Fruit fly (Drosophila melanogaster) whole organism, embryonic: Measurements from ENCODE around the gene Prx4.

ENCODE experiments used
- Abd-B ChIP-seq: fragments of 200-800 bp; sonication (Bioruptor generic); optimal IDR thresholded peaks from 2 replicates; lab custom pipeline; 2018; ENCODE audit warnings: missing biosample characterization, mild to moderate bottlenecking, missing genetic modification characterization, moderate library complexity
- Adf1 ChIP-seq: fragments of 200-800 bp; sonication (Bioruptor generic); IDR thresholded peaks from 2 replicates; pipeline ENCODE4 v1.3.6; 2022; ENCODE audit warnings: missing biosample characterization, missing genetic modification characterization
- Antp ChIP-seq: fragments of 200-800 bp; sonication (Bioruptor generic); optimal IDR thresholded peaks from 3 replicates; lab custom pipeline; 2016; ENCODE audit warnings: missing biosample characterization, missing genetic modification characterization
- Atf-2 ChIP-seq: fragments of 200-800 bp; sonication (Bioruptor generic); optimal IDR thresholded peaks from 2 replicates; lab custom pipeline; 2016; ENCODE audit warnings: missing biosample characterization, missing genetic modification characterization
- Awh ChIP-seq: fragments of 200-800 bp; sonication (Bioruptor generic); IDR thresholded peaks from 2 replicates; pipeline ENCODE4, ENCODE4 v1.3.6; 2022; ENCODE audit warnings: missing biosample characterization, missing genetic modification characterization
- C15 ChIP-seq: fragments of 200-800 bp; sonication (Bioruptor generic); IDR thresholded peaks from 3 replicates; pipeline ENCODE4 v1.3.6; 2022; ENCODE audit warnings: missing biosample characterization, missing genetic modification characterization
- CG1024 ChIP-seq: fragments of 200-800 bp; sonication (Bioruptor generic); IDR thresholded peaks from 2 replicates; pipeline ENCODE4 v1.3.6; 2022; ENCODE audit warnings: missing biosample characterization, missing genetic modification characterization
- CG11093 ChIP-seq: fragments of 200-800 bp; sonication (Bioruptor generic); IDR thresholded peaks from 3 replicates; pipeline ENCODE4 v1.3.6; 2022; ENCODE audit warnings: missing biosample characterization, missing genetic modification characterization
- CG11695 ChIP-seq: fragments of 200-800 bp; sonication (Bioruptor generic); IDR thresholded peaks from 3 replicates; pipeline ENCODE4 v1.3.6; 2022; ENCODE audit warnings: missing biosample characterization, missing genetic modification characterization
- CG1233 ChIP-seq: fragments of 200-800 bp; sonication (Bioruptor generic); optimal IDR thresholded peaks from 4 replicates; lab custom pipeline; 2018; ENCODE audit warnings: missing biosample characterization, mild to moderate bottlenecking, missing genetic modification characterization
- CG12391 ChIP-seq: fragments of 200-800 bp; sonication (Bioruptor generic); optimal IDR thresholded peaks from 3 replicates; lab custom pipeline; 2018; ENCODE audit warnings: missing biosample characterization, mild to moderate bottlenecking, missing genetic modification characterization, moderate library complexity
- CG13894 ChIP-seq: fragments of 200-800 bp; sonication (Bioruptor generic); optimal IDR thresholded peaks from 3 replicates; lab custom pipeline; 2018; ENCODE audit warnings: missing biosample characterization, mild to moderate bottlenecking, missing genetic modification characterization, moderate library complexity
- CG15011 ChIP-seq: fragments of 200-800 bp; sonication (Bioruptor generic); optimal IDR thresholded peaks from 3 replicates; lab custom pipeline; 2018; ENCODE audit warnings: missing biosample characterization, mild to moderate bottlenecking, missing genetic modification characterization
- CG17802 ChIP-seq: fragments of 200-800 bp; sonication (Bioruptor generic); optimal IDR thresholded peaks from 2 replicates; lab custom pipeline; 2018; ENCODE audit warnings: missing biosample characterization, mild to moderate bottlenecking, missing genetic modification characterization, moderate library complexity
- CG2129 ChIP-seq: fragments of 200-800 bp; sonication (Bioruptor generic); IDR thresholded peaks from 2 replicates; pipeline ENCODE4 v1.3.6; 2022; ENCODE audit warnings: missing biosample characterization, missing genetic modification characterization; ENCODE audit not compliant: partially characterized antibody
- CG31441 ChIP-seq: fragments of 200-800 bp; sonication (Bioruptor generic); IDR thresholded peaks from 2 replicates; pipeline ENCODE4 v1.3.6; 2022; ENCODE audit warnings: missing biosample characterization, missing genetic modification characterization
- CG32767 ChIP-seq: fragments of 200-800 bp; sonication (Bioruptor generic); IDR thresholded peaks from 2 replicates; pipeline ENCODE4 v1.3.6; 2022; ENCODE audit warnings: missing biosample characterization, missing genetic modification characterization
- CG4617 ChIP-seq: fragments of 200-800 bp; sonication (Bioruptor generic); optimal IDR thresholded peaks from 3 replicates; lab custom pipeline; 2016; ENCODE audit warnings: missing biosample characterization, missing genetic modification characterization, borderline replicate concordance
- CG6654 ChIP-seq: fragments of 200-800 bp; sonication (Bioruptor generic); optimal IDR thresholded peaks from 2 replicates; lab custom pipeline; 2017; ENCODE audit warnings: missing biosample characterization, mild to moderate bottlenecking, missing genetic modification characterization
- CG7987 ChIP-seq: fragments of 200-800 bp; sonication (Bioruptor generic); optimal IDR thresholded peaks from 2 replicates; lab custom pipeline; 2018; ENCODE audit warnings: missing biosample characterization, mild to moderate bottlenecking, missing genetic modification characterization, moderate library complexity
- CG8281 ChIP-seq: fragments of 200-800 bp; sonication (Bioruptor generic); optimal IDR thresholded peaks from 2 replicates; lab custom pipeline; 2018; ENCODE audit warnings: missing biosample characterization, mild to moderate bottlenecking, missing genetic modification characterization, moderate library complexity
- CG8359 ChIP-seq: fragments of 200-800 bp; sonication (Bioruptor generic); optimal IDR thresholded peaks from 2 replicates; lab custom pipeline; 2017; ENCODE audit warnings: missing biosample characterization, mild to moderate bottlenecking, missing genetic modification characterization, borderline replicate concordance
- CG8924 ChIP-seq: fragments of 200-800 bp; optimal IDR thresholded peaks from 3 replicates; lab custom pipeline; 2019; ENCODE audit warnings: missing biosample characterization, mild to moderate bottlenecking, missing genetic modification characterization, moderate library complexity
- CG9609 ChIP-seq: fragments of 200-800 bp; sonication (Bioruptor generic); optimal IDR thresholded peaks from 3 replicates; lab custom pipeline; 2016; ENCODE audit warnings: missing biosample characterization, missing genetic modification characterization
- Gug ChIP-seq: fragments of 200-800 bp; sonication (Bioruptor generic); IDR thresholded peaks from 4 replicates; pipeline ENCODE4 v1.3.6; 2022; ENCODE audit warnings: missing biosample characterization, missing genetic modification characterization
- MESR4 ChIP-seq: fragments of 200-800 bp; sonication (Bioruptor generic); optimal IDR thresholded peaks from 2 replicates; lab custom pipeline; 2018; ENCODE audit warnings: missing biosample characterization, mild to moderate bottlenecking, missing genetic modification characterization, moderate library complexity
- Neu2 ChIP-seq: fragments of 200-800 bp; sonication (Bioruptor generic); optimal IDR thresholded peaks from 3 replicates; lab custom pipeline; 2016; ENCODE audit warnings: missing biosample characterization, missing genetic modification characterization, borderline replicate concordance
- Nf-YC ChIP-seq: fragments of 200-800 bp; optimal IDR thresholded peaks from 3 replicates; lab custom pipeline; 2019; ENCODE audit warnings: missing biosample characterization, mild to moderate bottlenecking, missing genetic modification characterization, moderate library complexity
- Taf1 ChIP-seq: fragments of 200-800 bp; sonication (Bioruptor generic); IDR thresholded peaks from 2 replicates; pipeline ENCODE4 v1.3.6; 2022; ENCODE audit warnings: missing biosample characterization, missing genetic modification characterization
- caup ChIP-seq: fragments of 200-800 bp; sonication (Bioruptor generic); optimal IDR thresholded peaks from 3 replicates; lab custom pipeline; 2017; ENCODE audit warnings: missing biosample characterization, mild to moderate bottlenecking, missing genetic modification characterization, moderate library complexity; ENCODE audit not compliant: severe bottlenecking
- chinmo ChIP-seq: fragments of 200-800 bp; sonication (Bioruptor generic); IDR thresholded peaks from 4 replicates; pipeline ENCODE4 v1.3.6; 2022; ENCODE audit warnings: missing biosample characterization, missing genetic modification characterization; ENCODE audit not compliant: partially characterized antibody
- chn ChIP-seq: fragments of 200-800 bp; sonication (Bioruptor generic); optimal IDR thresholded peaks from 2 replicates; lab custom pipeline; 2016; ENCODE audit warnings: missing biosample characterization, missing genetic modification characterization
- corto ChIP-seq: fragments of 200-800 bp; sonication (Bioruptor generic); optimal IDR thresholded peaks from 2 replicates; lab custom pipeline; 2016; ENCODE audit warnings: missing biosample characterization, mild to moderate bottlenecking, missing genetic modification characterization, moderate library complexity
- dati ChIP-seq: fragments of 200-800 bp; sonication (Bioruptor generic); IDR thresholded peaks from 2 replicates; pipeline ENCODE4 v1.3.6; 2022; ENCODE audit warnings: missing biosample characterization, missing genetic modification characterization
- eve ChIP-seq, 2 experiments: fragments of >200 bp; optimal IDR thresholded peaks; 2 replicates each; lab custom pipeline; 2017; ENCODE audit warnings: missing biosample characterization in 2 of 2, missing genetic modification characterization in 2 of 2
- exex ChIP-seq: fragments of 200-800 bp; sonication (Bioruptor generic); optimal IDR thresholded peaks from 4 replicates; lab custom pipeline; 2018; ENCODE audit warnings: missing biosample characterization, mild to moderate bottlenecking, missing genetic modification characterization, moderate library complexity
- fd96Cb ChIP-seq: fragments of 200-800 bp; sonication (Bioruptor generic); optimal IDR thresholded peaks from 2 replicates; lab custom pipeline; 2018; ENCODE audit warnings: missing biosample characterization, mild to moderate bottlenecking, missing genetic modification characterization, moderate library complexity
- gcm ChIP-seq: fragments of 200-800 bp; sonication (Bioruptor generic); optimal IDR thresholded peaks from 2 replicates; lab custom pipeline; 2019; ENCODE audit warnings: missing biosample characterization, mild to moderate bottlenecking, missing genetic modification characterization, moderate library complexity
- lola ChIP-seq, 3 experiments: fragments of >200 bp in 2 of 3; fragments of 200-800 bp in 1 of 3; sonication (Bioruptor generic) in 1 of 3; optimal IDR thresholded peaks; 2 replicates each; lab custom pipeline; 2017 to 2019; ENCODE audit warnings: missing biosample characterization in 3 of 3, missing genetic modification characterization in 3 of 3, mild to moderate bottlenecking in 1 of 3, moderate library complexity in 1 of 3
- mirr ChIP-seq: fragments of 200-800 bp; sonication (Bioruptor generic); optimal IDR thresholded peaks from 3 replicates; lab custom pipeline; 2018; ENCODE audit warnings: missing biosample characterization, mild to moderate bottlenecking, missing genetic modification characterization
- nau ChIP-seq: fragments of 200-800 bp; sonication (Bioruptor generic); optimal IDR thresholded peaks from 3 replicates; lab custom pipeline; 2017; ENCODE audit warnings: missing biosample characterization, mild to moderate bottlenecking, missing genetic modification characterization, missing genetic modification reagents
- nerfin-2 ChIP-seq: fragments of 200-800 bp; sonication (Bioruptor generic); IDR thresholded peaks from 2 replicates; pipeline ENCODE4 v1.3.6; 2022; ENCODE audit warnings: missing biosample characterization, missing genetic modification characterization; ENCODE audit not compliant: partially characterized antibody
- psq ChIP-seq: fragments of 200-800 bp; sonication (Bioruptor generic); optimal IDR thresholded peaks from 2 replicates; lab custom pipeline; 2017; ENCODE audit warnings: missing biosample characterization, missing genetic modification characterization
- schlank ChIP-seq: fragments of 200-800 bp; sonication (Bioruptor generic); optimal IDR thresholded peaks from 2 replicates; lab custom pipeline; 2018; ENCODE audit warnings: missing biosample characterization, mild to moderate bottlenecking, missing genetic modification characterization
- scrt ChIP-seq: fragments of 200-800 bp; sonication (Bioruptor generic); optimal IDR thresholded peaks from 2 replicates; lab custom pipeline; 2018; ENCODE audit warnings: missing biosample characterization, mild to moderate bottlenecking, missing genetic modification characterization, moderate library complexity
- sens ChIP-seq: fragments of 200-800 bp; sonication (Bioruptor generic); peaks from one replicate; lab custom pipeline; 2016; ENCODE audit warnings: missing biosample characterization, missing genetic modification characterization
- tgo ChIP-seq: fragments of 200-800 bp; sonication (Bioruptor generic); IDR thresholded peaks from 3 replicates; pipeline ENCODE4 v1.3.6; 2022; ENCODE audit warnings: missing biosample characterization, missing genetic modification characterization
- vvl ChIP-seq: fragments of 200-800 bp; sonication (Bioruptor generic); IDR thresholded peaks from 2 replicates; pipeline ENCODE4 v1.3.6; 2022; ENCODE audit warnings: missing biosample characterization, missing genetic modification characterization

Prx4 gene

dm6 chr3L:3078398-3079155 lies 36.4 kb downstream of the Prx4 start (continued):
- TF ChIP-seq CG7987: peak; percentile 79
- peak; percentile 7 for TF ChIP-seq Abd-B (GFP tag; lab: Kevin White, UChicago)
- peak; percentile 78 for TF ChIP-seq sens (GFP tag; lab: Kevin White, UChicago)
- no peak for TF ChIP-seq Antp (GFP tag; lab: Kevin White, UChicago)
- TF ChIP-seq nerfin-2 (GFP tag; lab: Robert Waterston, UW): no peak
- no peak for TF ChIP-seq Nf-YC
- peak; percentile 73 for TF ChIP-seq nau
- peak; percentile 45 for TF ChIP-seq CG12391 (tag; lab: Kevin White, UChicago)
- no peak for TF ChIP-seq Adf1 (GFP tag; lab: Robert Waterston, UW)
- no peak for TF ChIP-seq Atf-2
- TF ChIP-seq C15 (GFP tag; lab: Robert Waterston, UW): no peak
- peak; percentile 34 for TF ChIP-seq CG8924
- 0 out of 3 replicates have a peak, but pooled peaks have one; percentile 20 for TF ChIP-seq CG11093 (GFP tag; lab: Robert Waterston, UW)
- peak in 1 of 2 experiments; percentile 80 for TF ChIP-seq eve (GFP tag; optimal IDR thresholded peaks at IDR 0.05; lab: Kevin White, UChicago)
- 0 out of 2 replicates have a peak, but pooled peaks have one; percentile 12 for TF ChIP-seq CG32767 (GFP tag; lab: Robert Waterston, UW)
- TF ChIP-seq lola (GFP tag; optimal IDR thresholded peaks at IDR 0.05; lab: Kevin White, UChicago): peak in 1 of 3 experiments; percentile 0
- TF ChIP-seq Awh (GFP tag; lab: Robert Waterston, UW): peak; percentile 53; the same call in 1 of the 2 replicates
- TF ChIP-seq CG17802 (tag; lab: Kevin White, UChicago): no peak
- no peak for TF ChIP-seq Gug (GFP tag; lab: Robert Waterston, UW)
- peak; percentile 15 for TF ChIP-seq CG1233 (GFP tag; lab: Kevin White, UChicago)
- TF ChIP-seq CG8359 (GFP tag; lab: Kevin White, UChicago): no peak
- no peak for TF ChIP-seq CG1024
- no peak for TF ChIP-seq Neu2 (GFP tag; lab: Kevin White, UChicago)
- TF ChIP-seq corto: no peak
- peak; percentile 85 for TF ChIP-seq vvl (GFP tag; lab: Robert Waterston, UW)
- TF ChIP-seq CG11695 (GFP tag; lab: Robert Waterston, UW): peak; percentile 20; the same call in 1 of the 3 replicates
- no peak for TF ChIP-seq dati (GFP tag; lab: Robert Waterston, UW)
- TF ChIP-seq schlank (tag; lab: Kevin White, UChicago): peak; percentile 49
- TF ChIP-seq exex (tag; lab: Kevin White, UChicago): no peak
- TF ChIP-seq psq: no peak
- TF ChIP-seq CG13894 (tag; lab: Kevin White, UChicago): peak; percentile 34
- no peak for TF ChIP-seq CG9609 (GFP tag; lab: Kevin White, UChicago)
- no peak for TF ChIP-seq CG2129 (GFP tag; lab: Robert Waterston, UW)
- TF ChIP-seq CG4617 (GFP tag; lab: Kevin White, UChicago): no peak
- peak; percentile 59 for TF ChIP-seq caup (GFP tag; lab: Kevin White, UChicago)
- no peak for TF ChIP-seq CG6654 (GFP tag; lab: Kevin White, UChicago)
- peak; percentile 32 for TF ChIP-seq scrt (GFP tag; lab: Kevin White, UChicago)
- TF ChIP-seq chn: no peak
- TF ChIP-seq MESR4 (GFP tag; lab: Kevin White, UChicago): no peak
- TF ChIP-seq Taf1: no peak
- TF ChIP-seq gcm: no peak
- TF ChIP-seq CG15011 (GFP tag; lab: Kevin White, UChicago): peak; percentile 4
- TF ChIP-seq CG8281 (tag; lab: Kevin White, UChicago): no peak
- peak; percentile 27; the same call in 1 of the 3 replicates for TF ChIP-seq tgo
- peak; percentile 35; the same call in 1 of the 2 replicates for TF ChIP-seq CG31441 (GFP tag; lab: Robert Waterston, UW)
- TF ChIP-seq fd96Cb (tag; lab: Kevin White, UChicago): peak; percentile 48
- TF ChIP-seq mirr (GFP tag; lab: Kevin White, UChicago): peak; percentile 89
- TF ChIP-seq chinmo: peak; percentile 90
